Worm (Caenorhabditis elegans): ENCODE data around the gene C27D6.1.

ce11 chrII:5226309-5226708 is 53.8 kb downstream of the C27D6.1 start:
- TF ChIP-seq ZK546.5 (tag; optimal IDR thresholded peaks at IDR 0.05) (no peak), nhr-76 (tag; optimal IDR thresholded peaks at IDR 0.05) (no peak), nhr-23 (tag; optimal IDR thresholded peaks at IDR 0.05) (no peak), elt-2 (tag; optimal IDR thresholded peaks at IDR 0.05) (no peak), unc-62 (GFP tag; optimal IDR thresholded peaks at IDR 0.05) (no peak)

All from whole organism, L3 larva.